Fruit fly (Drosophila melanogaster) whole organism, larva: ENCODE measurements around the gene CG10232.

Source experiments
- noc ChIP-seq: fragments of 200-800 bp; sonication (Bioruptor generic); optimal IDR thresholded peaks from 3 replicates; lab custom pipeline; 2019; ENCODE audit warnings: missing biosample characterization, mild to moderate bottlenecking, missing genetic modification characterization, moderate library complexity

CG10232 gene

dm6 chr3R:23732990-23733512, 11.6 kb upstream of the CG10232 start, which contains the start of the genes Hmgcr and Rpn9:
Gene Hmgcr, plus strand, starts transcription at chr3R:23733324.
Gene Rpn9, minus strand, starts transcription at chr3R:23733462.
- no peak for TF ChIP-seq noc

DNA sequence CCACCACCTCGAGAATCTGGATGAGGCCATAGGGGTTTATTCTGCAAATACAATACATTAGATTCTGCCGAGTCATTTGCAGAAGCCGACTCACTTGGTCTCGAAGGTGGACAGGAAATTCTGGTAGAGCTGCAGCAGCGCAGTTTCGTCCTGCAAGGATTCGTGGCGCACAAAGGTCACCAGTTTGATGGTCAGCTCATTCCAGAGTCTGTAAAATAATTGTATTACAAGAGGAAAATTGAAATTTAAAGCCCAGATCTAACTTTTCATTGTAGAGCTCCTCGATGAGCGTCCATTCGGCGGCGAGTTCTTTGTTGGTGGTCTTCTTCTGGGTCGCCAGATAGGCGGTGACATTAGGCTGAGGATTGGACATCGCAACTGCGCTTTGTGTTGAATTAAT, 11.1 kb upstream of the CG10232 start:
- no peak for TF ChIP-seq noc

DNA sequence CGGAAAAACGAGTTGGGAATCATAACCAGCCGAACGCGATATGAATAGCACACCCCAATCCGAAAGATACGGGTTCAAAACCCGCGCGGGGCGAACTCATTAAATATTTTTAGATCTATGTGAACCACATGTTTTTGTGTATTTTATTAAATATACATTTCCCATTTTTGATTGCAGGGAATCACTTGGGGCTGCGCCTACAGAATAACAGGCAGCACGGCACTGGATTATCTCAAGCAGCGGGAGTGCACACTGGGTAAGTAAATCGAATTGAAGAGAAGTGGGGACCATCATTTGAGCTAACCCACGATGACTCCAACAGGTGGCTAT, 9.0 kb upstream of the CG10232 start:
- TF ChIP-seq noc = no peak

- no peak for TF ChIP-seq noc
Observed at dm6 chr3R:23729632-23730471, 8.4 kb upstream of the CG10232 start.

dm6 chr3R:23729066-23729465, 7.6 kb upstream of the CG10232 start:
- TF ChIP-seq noc = peak; percentile 78

DNA sequence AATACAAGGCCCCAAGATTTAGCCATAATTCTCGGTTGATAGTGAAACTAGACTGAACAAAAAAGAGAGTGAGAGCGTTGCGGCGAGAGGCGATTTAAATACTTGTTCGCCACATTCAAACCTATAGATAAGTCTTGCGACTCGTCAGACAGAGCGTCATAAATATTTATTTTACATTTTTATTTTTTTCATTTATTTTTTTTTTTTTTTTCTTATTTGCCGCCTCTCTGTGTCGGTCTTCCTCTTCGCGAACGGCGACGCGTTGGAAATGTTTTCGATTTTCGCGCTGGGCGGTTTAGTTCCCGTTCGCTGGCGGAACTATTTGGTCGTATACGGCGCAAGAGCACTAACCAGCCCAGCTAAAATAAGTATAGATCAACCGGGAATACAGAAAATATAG, 6.7 kb upstream of the CG10232 start:
- no peak for TF ChIP-seq noc

DNA sequence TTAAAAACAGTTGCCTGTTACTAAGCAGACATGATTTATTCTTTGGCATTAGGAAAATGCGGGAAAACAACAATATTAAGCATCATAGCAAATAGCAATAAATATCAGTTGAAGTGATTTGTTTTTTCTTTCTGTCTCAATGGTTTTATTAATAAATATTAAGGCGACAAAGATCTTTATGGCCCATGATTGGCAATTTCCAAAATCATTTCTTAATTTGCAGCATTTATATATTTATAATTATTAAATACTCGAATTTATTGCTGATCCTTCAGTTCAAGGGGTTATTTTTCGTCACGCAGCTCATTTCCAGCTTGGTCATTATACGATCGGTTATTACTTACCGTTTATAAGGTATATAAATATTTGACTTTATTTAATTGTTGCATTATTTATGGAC, 6.2 kb upstream of the CG10232 start:
- TF ChIP-seq noc = peak; percentile 69

- peak; percentile 98 for TF ChIP-seq noc
Observed at dm6 chr3R:23726740-23727139, 5.3 kb upstream of the CG10232 start.

DNA sequence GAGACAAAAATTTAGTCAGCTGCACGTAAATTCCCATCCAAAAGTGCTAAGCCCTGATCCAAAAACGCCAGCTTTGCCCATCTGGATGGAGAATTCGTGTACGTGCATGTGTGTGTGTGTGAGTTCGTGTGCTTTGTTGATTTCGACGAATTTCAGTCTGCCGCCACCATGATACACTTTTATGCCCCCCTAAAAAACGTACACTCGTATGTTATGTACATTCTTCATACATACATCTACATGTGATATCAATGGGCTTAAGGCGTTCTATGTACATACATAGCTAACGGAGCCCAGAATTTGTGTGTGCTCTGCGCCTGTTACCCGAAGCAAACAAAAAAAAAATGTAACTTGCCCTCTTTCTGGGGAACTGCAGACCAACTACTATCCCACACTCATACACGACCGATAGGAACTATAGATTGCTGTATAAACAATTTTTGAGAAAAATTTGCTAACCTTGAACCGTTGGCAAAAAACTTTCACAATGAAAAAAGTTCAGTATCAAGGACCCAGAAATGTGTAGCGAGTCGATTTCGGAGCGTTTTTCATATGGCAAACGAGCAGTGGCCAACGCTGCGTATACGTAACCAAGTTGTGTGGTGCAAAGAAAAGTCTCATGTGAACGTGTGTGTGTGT, 4.4 kb upstream of the CG10232 start:
- peak; percentile 61 for TF ChIP-seq noc

DNA sequence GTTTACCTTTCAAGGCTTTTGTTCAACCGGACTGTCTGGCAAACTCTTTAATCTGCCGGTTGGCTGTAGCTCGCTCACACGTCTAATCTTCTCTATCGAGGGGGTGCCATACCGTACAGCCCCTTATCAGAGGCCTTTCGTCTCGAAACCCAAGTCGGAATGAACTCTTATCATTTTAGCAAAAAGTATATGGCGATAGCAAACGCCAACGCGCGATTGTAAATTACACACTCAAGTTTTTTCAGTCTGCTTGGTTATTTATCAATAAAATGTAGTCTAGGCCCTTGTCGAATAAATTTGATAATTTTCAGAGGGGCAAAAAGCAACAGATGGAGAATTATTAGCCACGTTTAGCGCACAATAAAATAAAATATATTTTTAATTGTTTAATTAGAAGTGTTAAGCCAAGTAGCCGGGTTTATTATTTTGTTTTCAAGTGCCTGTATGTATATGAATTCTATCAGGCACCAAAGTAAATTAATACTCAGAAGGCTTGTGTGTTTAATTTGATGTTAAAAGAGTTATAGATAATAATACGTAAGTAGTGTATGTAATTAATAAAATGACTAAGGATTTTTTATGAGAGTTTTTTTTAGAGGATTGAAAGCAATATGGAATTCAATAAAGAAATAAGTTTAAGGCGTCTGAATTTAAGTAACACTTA, 3.5 kb upstream of the CG10232 start:
- TF ChIP-seq noc = peak; percentile 90

DNA sequence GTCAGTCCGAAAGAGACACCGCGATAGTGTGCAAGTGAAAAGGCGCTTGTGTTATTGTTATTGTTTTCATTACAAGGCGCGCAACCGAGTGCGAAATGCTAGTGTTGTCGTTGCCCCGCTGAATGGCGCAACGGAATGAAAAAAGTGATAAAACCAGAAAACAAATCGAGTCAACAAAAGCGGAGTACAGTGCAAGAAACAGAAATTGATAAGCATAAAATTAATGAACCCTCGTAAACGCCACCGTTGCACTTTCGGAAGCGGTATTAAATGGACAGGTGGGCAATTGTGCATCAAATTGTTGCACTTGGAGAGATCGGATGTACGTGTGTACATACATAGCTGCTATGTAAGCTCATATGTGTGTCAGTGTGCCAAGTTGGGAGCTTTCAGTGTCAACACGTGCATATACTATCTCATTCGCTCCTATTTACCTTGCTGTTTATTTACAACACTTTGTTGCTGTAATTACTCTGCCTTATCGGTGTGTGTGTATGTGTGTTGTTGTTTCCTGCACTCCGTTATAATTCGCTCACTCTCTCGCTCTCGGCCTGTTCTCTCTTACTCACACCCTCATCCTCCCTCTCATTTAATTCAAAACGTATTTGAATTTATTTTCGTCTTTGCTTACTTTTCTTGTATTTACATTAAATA, 2.1 kb upstream of the CG10232 start:
- no peak for TF ChIP-seq noc

- peak; percentile 89 for TF ChIP-seq noc
Observed at dm6 chr3R:23722680-23723372, 1.4 kb upstream of the CG10232 start, which contains the start of gene CG10365. Gene CG10365, plus strand, starts transcription at chr3R:23723331.

dm6 chr3R:23721936-23722335, 511 bp upstream of the CG10232 start:
- TF ChIP-seq noc = peak; percentile 44

- no peak for TF ChIP-seq noc
Observed at dm6 chr3R:23718297-23718941, 3.0 kb downstream of the CG10232 start, which contains the start of gene nau. Gene nau, minus strand, starts transcription at chr3R:23718357.

DNA sequence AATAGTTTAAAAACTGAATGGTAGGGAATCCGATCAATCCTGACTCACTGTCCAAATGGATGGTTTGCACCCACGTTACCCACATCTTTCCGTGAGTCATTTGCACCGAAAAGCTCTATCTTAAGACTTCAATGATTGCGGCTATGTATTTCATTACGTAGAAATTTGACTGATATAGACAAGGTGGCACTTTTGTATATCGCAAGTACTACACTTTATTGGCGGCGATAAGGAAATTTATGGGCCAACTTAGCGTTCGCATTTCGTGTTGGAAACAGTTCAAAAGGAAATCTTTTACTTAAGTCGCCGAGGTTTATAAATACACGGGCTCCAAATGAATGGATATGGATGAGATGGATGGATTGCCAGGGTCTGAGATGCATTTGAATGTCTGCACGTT, 6.6 kb downstream of the CG10232 start:
- peak; percentile 42 for TF ChIP-seq noc

- no peak for TF ChIP-seq noc
Observed at dm6 chr3R:23713901-23714300, 7.5 kb downstream of the CG10232 start.
